Fruit fly (Drosophila melanogaster) whole organism, adult: ENCODE measurements around the gene CG33947.

Experiments used
- CG11617 ChIP-seq: fragments of 200-800 bp; sonication (Bioruptor generic); optimal IDR thresholded peaks from 2 replicates; lab custom pipeline; 2017; ENCODE audit warnings: mild to moderate bottlenecking, missing biosample characterization, missing genetic modification reagents, missing genetic modification characterization
- CG1620 ChIP-seq: fragments of 200-800 bp; sonication (Bioruptor generic); optimal IDR thresholded peaks from 2 replicates; lab custom pipeline; 2016; ENCODE audit warnings: missing biosample characterization, missing genetic modification characterization
- CG33017 ChIP-seq: fragments of 200-800 bp; sonication (Bioruptor generic); optimal IDR thresholded peaks from 2 replicates; lab custom pipeline; 2018; ENCODE audit warnings: missing biosample characterization, mild to moderate bottlenecking, missing genetic modification characterization, moderate library complexity
- CG7101 ChIP-seq: fragments of 200-800 bp; sonication (Bioruptor generic); optimal IDR thresholded peaks from 2 replicates; lab custom pipeline; 2018; ENCODE audit warnings: missing biosample characterization, mild to moderate bottlenecking, missing genetic modification characterization, moderate library complexity
- Clk ChIP-seq: fragments of 200-800 bp; sonication (Bioruptor generic); optimal IDR thresholded peaks from 2 replicates; lab custom pipeline; 2017; ENCODE audit warnings: missing biosample characterization, missing genetic modification characterization
- Hr96 ChIP-seq: fragments of 200-800 bp; sonication (Bioruptor generic); optimal IDR thresholded peaks from 2 replicates; lab custom pipeline; 2016; ENCODE audit warnings: missing biosample characterization, missing genetic modification characterization
- cnc ChIP-seq, 2 experiments: fragments of >200 bp; optimal IDR thresholded peaks; 2 replicates each; lab custom pipeline; 2017
- kay ChIP-seq: fragments of 200-800 bp; sonication (Bioruptor generic); peaks from one replicate; lab custom pipeline; 2016; ENCODE audit warnings: missing biosample characterization, missing genetic modification characterization, borderline replicate concordance
- ovo ChIP-seq: fragments of 200-800 bp; sonication (Bioruptor generic); optimal IDR thresholded peaks from 2 replicates; lab custom pipeline; 2016; ENCODE audit warnings: missing biosample characterization, missing genetic modification characterization
- pad ChIP-seq: fragments of 200-800 bp; sonication (Bioruptor generic); optimal IDR thresholded peaks from 3 replicates; lab custom pipeline; 2017; ENCODE audit warnings: missing biosample characterization, missing genetic modification characterization, mild to moderate bottlenecking, moderate library complexity, missing genetic modification reagents
- tj ChIP-seq: fragments of 200-800 bp; sonication (Bioruptor generic); optimal IDR thresholded peaks from 3 replicates; lab custom pipeline; 2017; ENCODE audit warnings: missing biosample characterization, mild to moderate bottlenecking, missing genetic modification characterization, moderate library complexity
- toe ChIP-seq: fragments of 200-800 bp; sonication (Bioruptor generic); optimal IDR thresholded peaks from 2 replicates; lab custom pipeline; 2016; ENCODE audit warnings: missing biosample characterization, missing genetic modification characterization

dm6 chr3L:11130535-11130934 is 34.2 kb downstream of the CG33947 start, which contains the start of gene nol:
- TF ChIP-seq Hr96 (GFP tag; lab: Kevin White, UChicago): no peak
- TF ChIP-seq CG1620 (GFP tag; lab: Kevin White, UChicago): no peak
- no peak for TF ChIP-seq pad (GFP tag; lab: Kevin White, UChicago)
- no peak for TF ChIP-seq toe (GFP tag; lab: Kevin White, UChicago)
- TF ChIP-seq ovo: no peak
- no peak for TF ChIP-seq cnc (optimal IDR thresholded peaks at IDR 0.05; lab: Kevin White, UChicago)
- TF ChIP-seq CG33017: no peak
- TF ChIP-seq kay (GFP tag; lab: Kevin White, UChicago): no peak
- no peak for TF ChIP-seq CG11617 (GFP tag; lab: Kevin White, UChicago)
- TF ChIP-seq tj (GFP tag; lab: Kevin White, UChicago): no peak
- no peak for TF ChIP-seq CG7101 (tag; lab: Kevin White, UChicago)
- TF ChIP-seq Clk (GFP tag; lab: Kevin White, UChicago): no peak
